Fruit fly (Drosophila melanogaster) whole organism, embryonic: Measurements from ENCODE around the gene CG31183.

Experiments
- Awh ChIP-seq: fragments of 200-800 bp; sonication (Bioruptor generic); IDR thresholded peaks from 2 replicates; pipeline ENCODE4, ENCODE4 v1.3.6; 2022; ENCODE audit warnings: missing biosample characterization, missing genetic modification characterization
- BEAF-32 ChIP-seq: fragments of 200-800 bp; sonication (Bioruptor generic); optimal IDR thresholded peaks from 3 replicates; lab custom pipeline; 2017; ENCODE audit warnings: missing biosample characterization, missing genetic modification characterization, mild to moderate bottlenecking, moderate library complexity, missing genetic modification reagents
- BtbVII ChIP-seq: fragments of 200-800 bp; sonication (Bioruptor generic); optimal IDR thresholded peaks from 3 replicates; lab custom pipeline; 2017; ENCODE audit warnings: missing biosample characterization, mild to moderate bottlenecking, missing genetic modification characterization
- CG1024 ChIP-seq: fragments of 200-800 bp; sonication (Bioruptor generic); IDR thresholded peaks from 2 replicates; pipeline ENCODE4 v1.3.6; 2022; ENCODE audit warnings: missing biosample characterization, missing genetic modification characterization
- CG11398 ChIP-seq: fragments of 200-800 bp; sonication (Bioruptor generic); optimal IDR thresholded peaks from 2 replicates; lab custom pipeline; 2016; ENCODE audit warnings: missing biosample characterization, missing genetic modification characterization
- CG11456 ChIP-seq: fragments of 200-800 bp; sonication (Bioruptor generic); IDR thresholded peaks from 3 replicates; pipeline ENCODE4 v1.3.6; 2022; ENCODE audit warnings: missing biosample characterization, missing genetic modification characterization
- CG11560 ChIP-seq: fragments of 200-800 bp; sonication (Bioruptor generic); IDR thresholded peaks from 3 replicates; pipeline ENCODE4 v1.3.6; 2022; ENCODE audit warnings: missing biosample characterization, missing genetic modification characterization
- CG14441 ChIP-seq: fragments of 200-800 bp; sonication (Bioruptor generic); IDR thresholded peaks from 2 replicates; pipeline ENCODE4 v1.3.6; 2022; ENCODE audit warnings: missing biosample characterization, missing genetic modification characterization
- CG1832 ChIP-seq: fragments of 200-800 bp; sonication (Bioruptor generic); optimal IDR thresholded peaks from 2 replicates; lab custom pipeline; 2017; ENCODE audit warnings: missing biosample characterization, mild to moderate bottlenecking, missing genetic modification characterization, inconsistent platforms
- CG18476 ChIP-seq: fragments of 200-800 bp; sonication (Bioruptor generic); optimal IDR thresholded peaks from 2 replicates; lab custom pipeline; 2016; ENCODE audit warnings: missing biosample characterization, mild to moderate bottlenecking, missing genetic modification characterization
- CG18599 ChIP-seq: fragments of 200-800 bp; sonication (Bioruptor generic); optimal IDR thresholded peaks from 3 replicates; lab custom pipeline; 2017; ENCODE audit warnings: missing biosample characterization, missing genetic modification characterization, mild to moderate bottlenecking, moderate library complexity, missing genetic modification reagents
- CG18764 ChIP-seq: fragments of 200-800 bp; sonication (Bioruptor generic); optimal IDR thresholded peaks from 3 replicates; lab custom pipeline; 2016; ENCODE audit warnings: missing biosample characterization, missing genetic modification characterization
- CG2129 ChIP-seq: fragments of 200-800 bp; sonication (Bioruptor generic); IDR thresholded peaks from 2 replicates; pipeline ENCODE4 v1.3.6; 2022; ENCODE audit warnings: missing biosample characterization, missing genetic modification characterization; ENCODE audit not compliant: partially characterized antibody
- CG2875 ChIP-seq: fragments of 200-800 bp; sonication (Bioruptor generic); optimal IDR thresholded peaks from 2 replicates; lab custom pipeline; 2017; ENCODE audit warnings: missing biosample characterization, mild to moderate bottlenecking, missing genetic modification characterization, missing genetic modification reagents
- CG31441 ChIP-seq: fragments of 200-800 bp; sonication (Bioruptor generic); IDR thresholded peaks from 2 replicates; pipeline ENCODE4 v1.3.6; 2022; ENCODE audit warnings: missing biosample characterization, missing genetic modification characterization
- CG3163 ChIP-seq: fragments of 200-800 bp; sonication (Bioruptor generic); optimal IDR thresholded peaks from 3 replicates; lab custom pipeline; 2016; ENCODE audit warnings: missing biosample characterization, missing genetic modification characterization
- CG6813 ChIP-seq: fragments of 200-800 bp; sonication (Bioruptor generic); optimal IDR thresholded peaks from 2 replicates; lab custom pipeline; 2017; ENCODE audit warnings: missing biosample characterization, missing genetic modification characterization, mild to moderate bottlenecking, moderate library complexity, missing genetic modification reagents
- CG7271 ChIP-seq: fragments of 200-800 bp; sonication (Bioruptor generic); optimal IDR thresholded peaks from 2 replicates; lab custom pipeline; 2018; ENCODE audit warnings: missing biosample characterization, mild to moderate bottlenecking, missing genetic modification characterization, moderate library complexity
- CG8478 ChIP-seq: fragments of >200 bp; optimal IDR thresholded peaks from 2 replicates; lab custom pipeline; 2018
- Camta ChIP-seq: fragments of 200-800 bp; sonication (Bioruptor generic); optimal IDR thresholded peaks from 2 replicates; lab custom pipeline; 2016; ENCODE audit warnings: missing biosample characterization, missing genetic modification characterization
- Dp ChIP-seq: fragments of 200-800 bp; sonication (Bioruptor generic); optimal IDR thresholded peaks from 2 replicates; lab custom pipeline; 2018; ENCODE audit warnings: missing biosample characterization, mild to moderate bottlenecking, missing genetic modification characterization, moderate library complexity
- Hr51 ChIP-seq, 2 experiments: fragments of 200-800 bp; sonication (Bioruptor generic); optimal IDR thresholded peaks; 2 replicates in 1 of 2; 3 replicates in 1 of 2; lab custom pipeline; 2016 to 2018; ENCODE audit warnings: missing biosample characterization in 2 of 2, missing genetic modification characterization in 2 of 2, mild to moderate bottlenecking in 1 of 2, moderate library complexity in 1 of 2
- Hsf ChIP-seq: fragments of 200-800 bp; sonication (Bioruptor generic); optimal IDR thresholded peaks from 3 replicates; lab custom pipeline; 2016; ENCODE audit warnings: missing biosample characterization, missing genetic modification characterization
- MTF-1 ChIP-seq: fragments of 200-800 bp; sonication (Bioruptor generic); optimal IDR thresholded peaks from 2 replicates; lab custom pipeline; 2018; ENCODE audit warnings: missing biosample characterization, mild to moderate bottlenecking, missing genetic modification characterization, borderline replicate concordance
- Med ChIP-seq: fragments of 200-800 bp; sonication (Bioruptor generic); peaks from one replicate; lab custom pipeline; 2016; ENCODE audit warnings: missing biosample characterization, missing genetic modification characterization, mild to moderate bottlenecking, inconsistent platforms, moderate library complexity
- Mes4 ChIP-seq: fragments of 200-800 bp; sonication (Bioruptor generic); optimal IDR thresholded peaks from 2 replicates; lab custom pipeline; 2016; ENCODE audit warnings: missing biosample characterization, missing genetic modification characterization
- Neu2 ChIP-seq: fragments of 200-800 bp; sonication (Bioruptor generic); optimal IDR thresholded peaks from 3 replicates; lab custom pipeline; 2016; ENCODE audit warnings: missing biosample characterization, missing genetic modification characterization, borderline replicate concordance
- Ssrp ChIP-seq: fragments of 200-800 bp; sonication (Bioruptor generic); optimal IDR thresholded peaks from 2 replicates; lab custom pipeline; 2018; ENCODE audit warnings: missing biosample characterization, mild to moderate bottlenecking, missing genetic modification characterization, moderate library complexity
- Taf1 ChIP-seq: fragments of 200-800 bp; sonication (Bioruptor generic); IDR thresholded peaks from 2 replicates; pipeline ENCODE4 v1.3.6; 2022; ENCODE audit warnings: missing biosample characterization, missing genetic modification characterization
- Vsx1 ChIP-seq: fragments of 200-800 bp; sonication (Bioruptor generic); optimal IDR thresholded peaks from 2 replicates; lab custom pipeline; 2017; ENCODE audit warnings: missing biosample characterization, mild to moderate bottlenecking, missing genetic modification characterization, missing genetic modification reagents
- ac ChIP-seq: fragments of 200-800 bp; sonication (Bioruptor generic); optimal IDR thresholded peaks from 3 replicates; lab custom pipeline; 2017; ENCODE audit warnings: missing biosample characterization, mild to moderate bottlenecking, missing genetic modification characterization
- amos ChIP-seq: fragments of 200-800 bp; sonication (Bioruptor generic); IDR thresholded peaks from 2 replicates; pipeline ENCODE4 v1.3.6; 2022; ENCODE audit warnings: missing biosample characterization, missing genetic modification characterization; ENCODE audit not compliant: partially characterized antibody
- bigmax ChIP-seq: fragments of 200-800 bp; sonication (Bioruptor generic); optimal IDR thresholded peaks from 2 replicates; lab custom pipeline; 2018; ENCODE audit warnings: missing biosample characterization, mild to moderate bottlenecking, missing genetic modification characterization
- crc ChIP-seq: fragments of 200-800 bp; sonication (Bioruptor generic); optimal IDR thresholded peaks from 2 replicates; lab custom pipeline; 2016; ENCODE audit warnings: missing biosample characterization, missing genetic modification characterization
- exex ChIP-seq: fragments of 200-800 bp; sonication (Bioruptor generic); optimal IDR thresholded peaks from 4 replicates; lab custom pipeline; 2018; ENCODE audit warnings: missing biosample characterization, mild to moderate bottlenecking, missing genetic modification characterization, moderate library complexity
- fd3F ChIP-seq: fragments of 200-800 bp; sonication (Bioruptor generic); optimal IDR thresholded peaks from 2 replicates; lab custom pipeline; 2018; ENCODE audit warnings: missing biosample characterization, mild to moderate bottlenecking, missing genetic modification characterization, moderate library complexity
- ind ChIP-seq: fragments of 200-800 bp; sonication (Bioruptor generic); optimal IDR thresholded peaks from 3 replicates; lab custom pipeline; 2016; ENCODE audit warnings: missing biosample characterization, missing genetic modification characterization
- ken ChIP-seq: fragments of 200-800 bp; sonication (Bioruptor generic); IDR thresholded peaks from 3 replicates; pipeline ENCODE4 v1.3.6; 2022; ENCODE audit warnings: missing biosample characterization, missing genetic modification characterization
- kni ChIP-seq: fragments of 200-800 bp; sonication (Bioruptor generic); optimal IDR thresholded peaks from 3 replicates; lab custom pipeline; 2017; ENCODE audit warnings: mild to moderate bottlenecking, missing biosample characterization, missing genetic modification reagents, missing genetic modification characterization
- pan ChIP-seq, 4 experiments: fragments of >200 bp in 3 of 4; fragments of 200-800 bp in 1 of 4; sonication (Bioruptor generic) in 1 of 4; optimal IDR thresholded peaks in 3 of 4; IDR thresholded peaks in 1 of 4; 2 replicates each; pipeline versions ENCODE4 v1.3.6 to Lab custom; 2017 to 2022; ENCODE audit warnings: missing biosample characterization in 2 of 4, missing genetic modification characterization in 2 of 4, mixed read lengths in 1 of 4
- pb ChIP-seq: fragments of 200-800 bp; sonication (Bioruptor generic); optimal IDR thresholded peaks from 3 replicates; lab custom pipeline; 2016; ENCODE audit warnings: missing biosample characterization, missing genetic modification characterization
- psq ChIP-seq: fragments of 200-800 bp; sonication (Bioruptor generic); optimal IDR thresholded peaks from 2 replicates; lab custom pipeline; 2017; ENCODE audit warnings: missing biosample characterization, missing genetic modification characterization
- pum ChIP-seq: fragments of 200-800 bp; sonication (Bioruptor generic); optimal IDR thresholded peaks from 2 replicates; lab custom pipeline; 2016; ENCODE audit warnings: missing biosample characterization, missing genetic modification characterization
- salm ChIP-seq: fragments of 200-800 bp; sonication (Bioruptor generic); optimal IDR thresholded peaks from 2 replicates; lab custom pipeline; 2018; ENCODE audit warnings: missing biosample characterization, mild to moderate bottlenecking, missing genetic modification characterization
- sim ChIP-seq: fragments of 200-800 bp; sonication (Bioruptor generic); IDR thresholded peaks from 2 replicates; pipeline ENCODE4 v1.3.6; 2022; ENCODE audit warnings: missing biosample characterization, missing genetic modification characterization
- slp2 ChIP-seq: fragments of 200-800 bp; sonication (Bioruptor generic); optimal IDR thresholded peaks from 2 replicates; lab custom pipeline; 2016; ENCODE audit warnings: missing biosample characterization, missing genetic modification characterization
- tna ChIP-seq: fragments of 200-800 bp; sonication (Bioruptor generic); IDR thresholded peaks from 2 replicates; pipeline ENCODE4 v1.3.6; 2022; ENCODE audit warnings: missing biosample characterization, missing genetic modification characterization; ENCODE audit not compliant: partially characterized antibody
- toy ChIP-seq: fragments of 200-800 bp; sonication (Bioruptor generic); IDR thresholded peaks from 2 replicates; pipeline ENCODE4 v1.3.6; 2022; ENCODE audit warnings: missing biosample characterization, missing genetic modification characterization
- trem ChIP-seq: fragments of 200-800 bp; optimal IDR thresholded peaks from 3 replicates; lab custom pipeline; 2019; ENCODE audit warnings: missing biosample characterization, mild to moderate bottlenecking, missing genetic modification characterization, moderate library complexity
- vfl ChIP-seq: fragments of 200-800 bp; sonication (Bioruptor generic); optimal IDR thresholded peaks from 2 replicates; lab custom pipeline; 2016; ENCODE audit warnings: missing biosample characterization, missing genetic modification characterization
- zfh2 ChIP-seq: fragments of 200-800 bp; sonication (Bioruptor generic); optimal IDR thresholded peaks from 2 replicates; lab custom pipeline; 2016; ENCODE audit warnings: missing biosample characterization, missing genetic modification characterization

Gene CG31183

dm6 chr3R:15920751-15921156 is 45.0 kb upstream of the CG31183 start, which contains the start of gene Fbxl7 (continued):
- TF ChIP-seq CG6813 (no peak), BtbVII (no peak), CG2129 (GFP tag; lab: Robert Waterston, UW) (no peak), Camta (GFP tag; lab: Kevin White, UChicago) (no peak), CG3163 (GFP tag; lab: Kevin White, UChicago) (peak; percentile 95), tna (GFP tag; lab: Robert Waterston, UW) (no peak), CG11560 (no peak), CG11398 (GFP tag; lab: Kevin White, UChicago) (no peak), sim (GFP tag; lab: Robert Waterston, UW) (no peak), kni (GFP tag; lab: Kevin White, UChicago) (peak; percentile 92), CG18476 (GFP tag; lab: Kevin White, UChicago) (no peak), slp2 (GFP tag; lab: Kevin White, UChicago) (no peak), CG2875 (no peak), CG18599 (no peak), crc (no peak), CG11456 (GFP tag; lab: Robert Waterston, UW) (no peak), CG8478 (peak; percentile 87), Med (GFP tag; lab: Kevin White, UChicago) (peak; percentile 77), vfl (GFP tag; lab: Kevin White, UChicago) (no peak), CG1024 (no peak), ken (GFP tag; lab: Robert Waterston, UW) (no peak), toy (GFP tag; lab: Robert Waterston, UW) (no peak), Hr51 (GFP tag; optimal IDR thresholded peaks at IDR 0.05; lab: Kevin White, UChicago) (no peak), pb (peak; percentile 17), ind (no peak), pan (optimal IDR thresholded peaks at IDR 0.05; lab: Kevin White, UChicago) (no peak), pan (GFP tag; optimal IDR thresholded peaks at IDR 0.05 in 1 of 2, IDR thresholded peaks at IDR 0.05 in 1 of 2) (no peak), zfh2 (no peak), pum (no peak), Ssrp (tag; lab: Kevin White, UChicago) (no peak), Taf1 (GFP tag; lab: Robert Waterston, UW) (no peak), Awh (GFP tag; lab: Robert Waterston, UW) (0 out of 2 replicates have a peak, but pooled peaks have one; percentile 27), ac (GFP tag; lab: Kevin White, UChicago) (peak; percentile 13), Mes4 (GFP tag; lab: Kevin White, UChicago) (no peak), bigmax (GFP tag; lab: Kevin White, UChicago) (no peak), amos (GFP tag; lab: Robert Waterston, UW) (peak; percentile 35), CG18764 (GFP tag; lab: Kevin White, UChicago) (no peak), fd3F (GFP tag; lab: Kevin White, UChicago) (no peak), CG14441 (GFP tag; lab: Robert Waterston, UW) (no peak), CG1832 (no peak), CG7271 (tag; lab: Kevin White, UChicago) (no peak), BEAF-32 (no peak), exex (no peak), psq (no peak), MTF-1 (GFP tag; lab: Kevin White, UChicago) (no peak), trem (tag; lab: Kevin White, UChicago) (no peak), Dp (GFP tag; lab: Kevin White, UChicago) (no peak), CG31441 (GFP tag; lab: Robert Waterston, UW) (no peak), Vsx1 (GFP tag; lab: Kevin White, UChicago) (no peak), Neu2 (GFP tag; lab: Kevin White, UChicago) (no peak), salm (tag; lab: Kevin White, UChicago) (no peak), Hsf (GFP tag; lab: Kevin White, UChicago) (no peak)
